Fruit fly (Drosophila melanogaster) whole organism: Measurements from ENCODE around the gene CG6791.
A peak's percentile ranks its signal among the peaks of the same experiment; 100 is the strongest.

Experiments
- CG8478 ChIP-seq: fragments of >200 bp; optimal IDR thresholded peaks from 2 replicates; lab custom pipeline; 2018; ENCODE audit warnings: inconsistent platforms
- Dll ChIP-seq: fragments of >200 bp; optimal IDR thresholded peaks from 2 replicates; lab custom pipeline; 2017
- EcR ChIP-seq, 2 experiments: fragments of >200 bp; optimal IDR thresholded peaks; 2 replicates each; lab custom pipeline; 2017; ENCODE audit warnings: missing biosample characterization in 2 of 2, missing genetic modification characterization in 2 of 2, missing genetic modification reagents in 2 of 2
- pan ChIP-seq: fragments of >200 bp; optimal IDR thresholded peaks from 2 replicates; lab custom pipeline; 2017
- psq ChIP-seq: fragments of >200 bp; optimal IDR thresholded peaks from 2 replicates; lab custom pipeline; 2017
- usp ChIP-seq: fragments of >200 bp; optimal IDR thresholded peaks from 2 replicates; lab custom pipeline; 2017; ENCODE audit warnings: missing biosample characterization, missing genetic modification characterization, mixed read lengths

Gene CG6791

dm6 chr3R:11615415-11616104 lies 25.6 kb upstream of the CG6791 start:
- TF ChIP-seq Dll (lab: Kevin White, UChicago) (no peak), psq (lab: Kevin White, UChicago) (no peak), pan (lab: Kevin White, UChicago) (no peak), usp (GFP tag; lab: Kevin White, UChicago) (no peak), EcR (GFP tag; optimal IDR thresholded peaks at IDR 0.05; lab: Kevin White, UChicago) (no peak), CG8478 (lab: Kevin White, UChicago) (no peak)

DNA sequence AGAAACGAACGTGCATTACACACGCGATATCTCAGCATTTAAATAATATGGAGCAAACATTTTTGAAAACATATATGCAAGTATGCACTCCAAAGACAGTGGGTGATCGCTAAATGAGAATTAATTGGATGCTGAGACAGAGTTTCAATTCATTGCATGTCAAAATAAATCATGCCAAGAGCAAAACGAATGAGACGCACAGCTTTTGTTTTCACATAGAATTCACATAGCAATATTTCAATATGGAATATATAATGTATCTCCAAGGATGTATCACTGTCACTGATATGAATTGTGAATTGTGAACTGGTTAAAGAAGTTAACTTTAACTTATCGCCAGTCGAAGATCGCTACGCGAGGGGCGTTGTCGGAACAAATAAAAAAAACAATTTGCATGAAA lies 24.6 kb upstream of the CG6791 start:
- no peak for TF ChIP-seq Dll (lab: Kevin White, UChicago)
- no peak for TF ChIP-seq EcR (GFP tag; optimal IDR thresholded peaks at IDR 0.05; lab: Kevin White, UChicago)
- no peak for TF ChIP-seq psq (lab: Kevin White, UChicago)
- no peak for TF ChIP-seq usp (GFP tag; lab: Kevin White, UChicago)
- no peak for TF ChIP-seq CG8478 (lab: Kevin White, UChicago)
- no peak for TF ChIP-seq pan (lab: Kevin White, UChicago)

DNA sequence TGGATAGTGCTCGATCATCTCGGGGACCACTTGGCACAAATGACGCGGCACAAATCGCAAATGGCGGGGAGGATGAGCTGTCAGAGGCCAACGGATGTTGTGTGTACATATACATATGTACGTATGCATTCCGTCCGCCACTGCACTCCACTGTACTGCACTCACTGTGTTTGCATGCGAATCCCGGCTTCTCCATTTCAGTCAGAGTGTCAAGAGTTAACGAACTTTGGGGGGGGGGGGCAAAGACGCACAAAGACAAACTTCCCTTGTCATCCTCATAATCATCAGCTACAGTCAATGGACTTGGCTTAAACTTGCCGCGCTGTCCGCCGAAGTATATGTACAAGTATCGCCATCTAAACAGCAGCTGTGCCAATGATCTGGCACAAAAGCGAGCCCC lies 24.2 kb upstream of the CG6791 start:
- peak in 1 of 2 experiments; percentile 65 for TF ChIP-seq EcR (GFP tag; optimal IDR thresholded peaks at IDR 0.05; lab: Kevin White, UChicago)
- TF ChIP-seq psq (lab: Kevin White, UChicago), result no peak

DNA sequence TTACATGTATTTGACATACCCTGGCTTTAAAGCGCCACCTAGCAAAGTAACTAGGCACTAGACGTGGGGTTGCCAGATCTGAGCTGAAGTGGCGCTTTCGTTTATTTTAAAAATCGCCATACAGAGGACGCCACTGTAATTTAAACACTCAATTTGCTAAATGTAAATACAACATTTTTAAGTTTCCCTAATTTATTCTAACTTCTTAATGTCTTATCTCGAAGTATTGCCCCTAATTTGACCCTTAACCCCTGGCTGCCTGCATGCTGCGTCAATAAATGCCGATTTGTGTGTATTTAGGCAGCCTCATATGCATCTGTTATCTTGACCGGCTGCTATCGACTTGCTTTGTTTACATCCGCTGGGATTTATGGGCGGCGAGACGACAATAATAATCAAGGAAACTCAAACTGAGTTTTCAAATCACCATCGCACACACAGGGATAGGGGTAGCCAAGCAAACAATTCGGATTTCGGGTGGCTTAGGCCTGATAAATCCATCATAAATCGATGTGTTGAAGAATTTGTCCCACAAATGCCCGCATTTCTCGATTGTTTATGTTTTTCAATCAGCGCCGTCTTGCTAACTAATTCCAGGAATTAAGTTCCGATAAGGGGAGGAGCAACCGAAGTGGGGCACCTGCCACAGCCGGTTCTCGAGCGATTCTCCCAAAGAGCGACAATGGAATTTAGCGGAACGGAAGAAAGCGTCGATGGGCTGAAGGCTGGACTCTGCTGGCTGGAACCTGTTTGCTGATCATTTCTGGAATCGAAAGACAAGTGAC lies 23.5 kb upstream of the CG6791 start:
- TF ChIP-seq usp (GFP tag; lab: Kevin White, UChicago) (no peak), pan (lab: Kevin White, UChicago) (peak; percentile 40), Dll (lab: Kevin White, UChicago) (no peak), CG8478 (lab: Kevin White, UChicago) (no peak)

DNA sequence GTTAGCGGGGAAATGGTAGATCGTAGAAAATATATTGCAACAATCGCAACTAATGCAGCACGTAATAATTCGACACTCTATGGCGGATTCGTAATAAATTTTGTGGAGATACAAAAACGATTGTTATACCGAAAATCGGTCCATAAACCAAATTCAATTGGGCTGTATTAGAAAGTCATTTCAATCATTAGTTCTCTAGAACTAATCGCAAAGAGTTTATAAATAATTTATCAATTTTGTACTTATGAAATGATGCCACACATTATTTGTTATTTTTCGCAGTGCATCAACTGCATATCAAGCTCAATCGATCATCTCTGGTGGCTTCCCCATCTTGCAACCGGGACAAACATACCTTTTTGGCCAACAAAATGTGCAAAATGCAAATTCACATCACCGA lies 22.5 kb upstream of the CG6791 start:
- TF ChIP-seq CG8478 (lab: Kevin White, UChicago), result no peak
- TF ChIP-seq Dll (lab: Kevin White, UChicago), result no peak
- no peak for TF ChIP-seq psq (lab: Kevin White, UChicago)
- no peak for TF ChIP-seq usp (GFP tag; lab: Kevin White, UChicago)
- no peak for TF ChIP-seq pan (lab: Kevin White, UChicago)
- TF ChIP-seq EcR (GFP tag; optimal IDR thresholded peaks at IDR 0.05; lab: Kevin White, UChicago), result no peak

DNA sequence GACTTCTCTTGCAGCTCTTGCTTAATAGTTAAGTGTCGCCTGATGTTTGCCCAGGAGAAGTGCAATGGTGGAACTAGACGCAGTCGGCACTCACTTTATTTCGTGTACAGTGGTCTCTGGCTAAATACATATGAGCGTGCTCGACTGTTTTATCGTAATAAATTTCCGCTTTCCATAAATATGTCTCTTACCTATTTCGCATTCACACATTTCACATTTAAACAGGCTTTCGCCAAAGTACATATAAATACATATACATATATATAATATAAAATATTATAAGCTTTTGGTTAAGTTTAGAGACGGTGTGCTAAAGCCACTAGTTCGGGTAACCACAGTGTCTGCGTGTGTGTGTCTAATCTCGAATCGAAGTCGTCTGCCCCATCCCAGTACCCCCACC lies 16.7 kb upstream of the CG6791 start:
- TF ChIP-seq usp (GFP tag; lab: Kevin White, UChicago) (no peak), CG8478 (lab: Kevin White, UChicago) (no peak), Dll (lab: Kevin White, UChicago) (no peak), pan (lab: Kevin White, UChicago) (no peak), EcR (GFP tag; optimal IDR thresholded peaks at IDR 0.05; lab: Kevin White, UChicago) (no peak), psq (lab: Kevin White, UChicago) (no peak)

DNA sequence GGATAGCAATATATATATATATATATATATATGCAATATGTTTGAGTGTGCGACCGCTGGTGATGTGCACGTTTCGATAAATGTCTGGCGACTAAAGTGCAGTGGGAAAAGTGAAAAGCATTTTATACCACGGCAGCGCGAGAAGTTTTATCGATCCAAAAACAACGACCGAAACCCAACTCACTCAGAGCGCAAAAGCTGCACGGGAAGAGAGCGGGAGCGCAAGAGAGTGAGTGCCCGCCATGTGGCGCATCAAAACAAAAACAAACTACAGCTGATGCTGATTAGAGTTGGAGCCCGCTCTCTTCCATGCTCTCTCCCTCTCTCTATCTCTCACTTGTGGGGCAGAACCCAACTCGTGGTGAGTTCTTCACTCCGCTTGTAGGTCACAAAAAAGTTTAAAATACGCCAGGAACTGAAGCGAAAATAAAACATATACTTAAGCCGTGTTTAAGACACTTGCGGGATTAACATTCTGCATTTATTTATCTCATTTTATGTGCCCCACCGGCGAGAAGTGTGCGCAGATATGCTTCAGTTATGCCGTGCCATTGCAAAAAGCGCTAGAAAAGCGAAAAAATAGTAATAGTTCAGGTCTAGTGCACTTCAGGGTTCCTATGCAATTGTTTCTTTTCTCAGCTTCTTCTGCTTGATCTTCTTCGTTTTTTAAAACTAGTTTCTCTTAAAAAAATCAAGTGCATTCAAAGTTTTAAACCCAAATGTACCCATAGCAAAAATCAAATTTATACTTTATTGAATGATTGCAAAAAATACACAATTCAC lies 14.9 kb upstream of the CG6791 start:
- TF ChIP-seq Dll (lab: Kevin White, UChicago) (peak; percentile 96), EcR (GFP tag; optimal IDR thresholded peaks at IDR 0.05; lab: Kevin White, UChicago) (no peak)

dm6 chr3R:11603136-11603535 lies 13.2 kb upstream of the CG6791 start:
- TF ChIP-seq usp (GFP tag; lab: Kevin White, UChicago) (no peak), EcR (GFP tag; optimal IDR thresholded peaks at IDR 0.05; lab: Kevin White, UChicago) (no peak)

DNA sequence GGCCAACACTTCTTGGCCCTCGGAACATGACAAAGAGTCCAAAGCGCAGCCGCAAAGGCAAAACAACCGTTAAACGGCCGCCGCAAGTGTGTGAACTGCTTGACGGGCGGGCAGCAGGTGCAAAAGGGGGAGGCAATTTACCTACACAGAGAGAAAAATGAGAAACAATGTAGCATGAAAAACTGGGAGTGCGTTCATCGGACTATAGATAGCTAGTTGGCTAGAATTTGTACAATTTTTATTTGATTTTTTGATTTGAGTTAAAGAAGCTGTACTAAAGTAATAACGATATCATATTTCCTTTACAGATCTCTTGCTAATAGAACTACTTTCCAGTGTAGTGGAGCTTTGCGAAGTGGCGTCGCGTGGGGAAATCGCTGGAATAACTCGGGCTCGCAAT lies 5.6 kb upstream of the CG6791 start:
- TF ChIP-seq Dll (lab: Kevin White, UChicago) (no peak), pan (lab: Kevin White, UChicago) (no peak), usp (GFP tag; lab: Kevin White, UChicago) (no peak), psq (lab: Kevin White, UChicago) (no peak), EcR (GFP tag; optimal IDR thresholded peaks at IDR 0.05; lab: Kevin White, UChicago) (no peak), CG8478 (lab: Kevin White, UChicago) (no peak)

DNA sequence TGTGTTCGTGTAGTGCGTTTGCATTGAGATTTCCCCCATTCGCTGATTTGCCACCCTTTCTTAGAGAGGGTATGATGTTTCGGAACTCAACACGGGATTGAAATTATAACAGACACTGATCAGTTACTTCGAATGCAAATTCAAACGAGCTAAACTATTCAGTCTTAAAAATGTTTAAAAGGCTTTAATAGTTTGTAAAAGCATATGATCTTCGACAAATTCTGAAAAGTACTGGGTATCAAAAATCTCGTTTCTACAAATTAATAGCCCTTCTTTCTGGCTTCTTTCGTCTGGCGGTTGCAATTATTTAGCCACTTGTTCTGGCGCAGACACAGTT lies 7.7 kb downstream of the CG6791 start:
- TF ChIP-seq usp (GFP tag; lab: Kevin White, UChicago) (no peak), pan (lab: Kevin White, UChicago) (peak; percentile 35), Dll (lab: Kevin White, UChicago) (no peak), psq (lab: Kevin White, UChicago) (no peak)

dm6 chr3R:11581340-11582252 lies 8.3 kb downstream of the CG6791 start, which contains the start of gene wkd:
Gene wkd (plus strand): TSS chr3R:11581576.
- TF ChIP-seq psq (lab: Kevin White, UChicago) (no peak), usp (GFP tag; lab: Kevin White, UChicago) (no peak)
